Fruit fly (Drosophila melanogaster) whole organism, embryonic: ENCODE results near the gene HP1e.

Experiments
- Bgb ChIP-seq: fragments of 200-800 bp; sonication (Bioruptor generic); IDR thresholded peaks from 2 replicates; pipeline ENCODE4 v1.3.6; 2022; ENCODE audit warnings: missing biosample characterization, missing genetic modification characterization; ENCODE audit not compliant: partially characterized antibody
- CG10462 ChIP-seq: fragments of 200-800 bp; sonication (Bioruptor generic); optimal IDR thresholded peaks from 2 replicates; lab custom pipeline; 2016; ENCODE audit warnings: missing biosample characterization, missing genetic modification characterization
- CG10654 ChIP-seq: fragments of 200-800 bp; sonication (Bioruptor generic); optimal IDR thresholded peaks from 2 replicates; lab custom pipeline; 2016; ENCODE audit warnings: missing biosample characterization, missing genetic modification characterization
- CG11696 ChIP-seq: fragments of 200-800 bp; sonication (Bioruptor generic); IDR thresholded peaks from 2 replicates; pipeline ENCODE4 v1.3.6; 2022; ENCODE audit warnings: missing biosample characterization, missing genetic modification characterization
- CG11723 ChIP-seq: fragments of 200-800 bp; sonication (Bioruptor generic); optimal IDR thresholded peaks from 2 replicates; lab custom pipeline; 2017; ENCODE audit warnings: missing biosample characterization, mild to moderate bottlenecking, missing genetic modification characterization
- CG15601 ChIP-seq: fragments of 200-800 bp; sonication (Bioruptor generic); optimal IDR thresholded peaks from 3 replicates; lab custom pipeline; 2019; ENCODE audit warnings: missing biosample characterization, mild to moderate bottlenecking, missing genetic modification characterization, moderate library complexity
- CG1602 ChIP-seq: fragments of 200-800 bp; sonication (Bioruptor generic); optimal IDR thresholded peaks from 3 replicates; lab custom pipeline; 2016; ENCODE audit warnings: missing biosample characterization, missing genetic modification characterization
- CG17568 ChIP-seq: fragments of 200-800 bp; sonication (Bioruptor generic); optimal IDR thresholded peaks from 2 replicates; lab custom pipeline; 2018; ENCODE audit warnings: missing biosample characterization, mild to moderate bottlenecking, missing genetic modification characterization, moderate library complexity
- CG2116 ChIP-seq: fragments of 200-800 bp; sonication (Bioruptor generic); optimal IDR thresholded peaks from 3 replicates; lab custom pipeline; 2018; ENCODE audit warnings: missing biosample characterization, mild to moderate bottlenecking, missing genetic modification characterization
- CG2199 ChIP-seq: fragments of 200-800 bp; sonication (Bioruptor generic); IDR thresholded peaks from 3 replicates; pipeline ENCODE4 v1.3.6; 2022; ENCODE audit warnings: missing biosample characterization, missing genetic modification characterization
- CG3065 ChIP-seq: fragments of 200-800 bp; sonication (Bioruptor generic); optimal IDR thresholded peaks from 2 replicates; lab custom pipeline; 2016; ENCODE audit warnings: missing biosample characterization, missing genetic modification characterization
- CG32767 ChIP-seq: fragments of 200-800 bp; sonication (Bioruptor generic); IDR thresholded peaks from 2 replicates; pipeline ENCODE4 v1.3.6; 2022; ENCODE audit warnings: missing biosample characterization, missing genetic modification characterization
- CG32772 ChIP-seq: fragments of 200-800 bp; sonication (Bioruptor generic); IDR thresholded peaks from 2 replicates; pipeline ENCODE4 v1.3.6; 2022; ENCODE audit warnings: missing biosample characterization, missing genetic modification characterization
- CG34224 ChIP-seq: fragments of 200-800 bp; sonication (Bioruptor generic); IDR thresholded peaks from 3 replicates; pipeline ENCODE4 v1.3.6; 2022; ENCODE audit warnings: missing biosample characterization, missing genetic modification characterization; ENCODE audit not compliant: partially characterized antibody
- CG4282 ChIP-seq: fragments of 200-800 bp; sonication (Bioruptor generic); optimal IDR thresholded peaks from 2 replicates; lab custom pipeline; 2016; ENCODE audit warnings: missing biosample characterization, missing genetic modification characterization
- CG43689 ChIP-seq: fragments of 200-800 bp; sonication (Bioruptor generic); IDR thresholded peaks from 2 replicates; pipeline ENCODE4 v1.3.6; 2022; ENCODE audit warnings: missing biosample characterization, missing genetic modification characterization
- CG4617 ChIP-seq: fragments of 200-800 bp; sonication (Bioruptor generic); optimal IDR thresholded peaks from 3 replicates; lab custom pipeline; 2016; ENCODE audit warnings: missing biosample characterization, missing genetic modification characterization, borderline replicate concordance
- CG6272 ChIP-seq: fragments of 200-800 bp; sonication (Bioruptor generic); IDR thresholded peaks from 2 replicates; pipeline ENCODE4 v1.3.6; 2022; ENCODE audit warnings: missing biosample characterization, missing genetic modification characterization
- CG6689 ChIP-seq: fragments of 200-800 bp; sonication (Bioruptor generic); IDR thresholded peaks from 2 replicates; pipeline ENCODE4 v1.3.6; 2022; ENCODE audit warnings: missing biosample characterization, missing genetic modification characterization
- CG9876 ChIP-seq: fragments of 200-800 bp; sonication (Bioruptor generic); optimal IDR thresholded peaks from 2 replicates; lab custom pipeline; 2016; ENCODE audit warnings: missing biosample characterization, missing genetic modification characterization
- CTCF ChIP-seq: fragments of 200-800 bp; sonication (Bioruptor generic); optimal IDR thresholded peaks from 2 replicates; lab custom pipeline; 2017; ENCODE audit warnings: missing biosample characterization, mild to moderate bottlenecking, missing genetic modification characterization, moderate library complexity
- Chrac-16 ChIP-seq: fragments of 200-800 bp; sonication (Bioruptor generic); optimal IDR thresholded peaks from 3 replicates; lab custom pipeline; 2016; ENCODE audit warnings: missing biosample characterization, missing genetic modification characterization
- CrebB ChIP-seq: fragments of 200-800 bp; sonication (Bioruptor generic); optimal IDR thresholded peaks from 3 replicates; lab custom pipeline; 2018; ENCODE audit warnings: missing biosample characterization, mild to moderate bottlenecking, missing genetic modification characterization
- Deaf1 ChIP-seq: fragments of 200-800 bp; optimal IDR thresholded peaks from 3 replicates; lab custom pipeline; 2019; ENCODE audit warnings: missing biosample characterization, mild to moderate bottlenecking, missing genetic modification characterization, moderate library complexity
- Dfd ChIP-seq, 2 experiments: fragments of >200 bp; optimal IDR thresholded peaks; 2 replicates each; lab custom pipeline; 2017; ENCODE audit warnings: missing biosample characterization in 2 of 2, missing genetic modification characterization in 2 of 2
- Gsc ChIP-seq: fragments of 200-800 bp; sonication (Bioruptor generic); IDR thresholded peaks from 2 replicates; pipeline ENCODE4 v1.3.6; 2022; ENCODE audit warnings: missing biosample characterization, missing genetic modification characterization
- MBD-R2 ChIP-seq: fragments of 200-800 bp; sonication (Bioruptor generic); IDR thresholded peaks from 2 replicates; pipeline ENCODE4 v1.3.6; 2022; ENCODE audit warnings: missing biosample characterization, missing genetic modification characterization
- NFAT ChIP-seq: fragments of 200-800 bp; sonication (Bioruptor generic); IDR thresholded peaks from 2 replicates; pipeline ENCODE4 v1.3.6; 2022; ENCODE audit warnings: missing biosample characterization, missing genetic modification characterization
- NK7.1 ChIP-seq: fragments of 200-800 bp; sonication (Bioruptor generic); optimal IDR thresholded peaks from 3 replicates; lab custom pipeline; 2016; ENCODE audit warnings: missing biosample characterization, missing genetic modification characterization
- NfI ChIP-seq: fragments of 200-800 bp; sonication (Bioruptor generic); optimal IDR thresholded peaks from 3 replicates; lab custom pipeline; 2018; ENCODE audit warnings: missing biosample characterization, mild to moderate bottlenecking, missing genetic modification characterization, moderate library complexity
- Oli ChIP-seq: fragments of 200-800 bp; sonication (Bioruptor generic); optimal IDR thresholded peaks from 2 replicates; lab custom pipeline; 2018; ENCODE audit warnings: missing biosample characterization, mild to moderate bottlenecking, missing genetic modification characterization, moderate library complexity
- Ptx1 ChIP-seq: fragments of 200-800 bp; sonication (Bioruptor generic); IDR thresholded peaks from 2 replicates; pipeline ENCODE4 v1.3.6; 2022; ENCODE audit warnings: missing biosample characterization, missing genetic modification characterization
- Rx ChIP-seq: fragments of 200-800 bp; sonication (Bioruptor generic); IDR thresholded peaks from 2 replicates; pipeline ENCODE4 v1.3.6; 2022; ENCODE audit warnings: missing biosample characterization, missing genetic modification characterization
- Sry-β ChIP-seq: fragments of 200-800 bp; sonication (Bioruptor generic); optimal IDR thresholded peaks from 2 replicates; lab custom pipeline; 2018; ENCODE audit warnings: missing biosample characterization, mild to moderate bottlenecking, missing genetic modification characterization, moderate library complexity
- Sry-δ ChIP-seq: fragments of 200-800 bp; sonication (Bioruptor generic); optimal IDR thresholded peaks from 2 replicates; lab custom pipeline; 2016; ENCODE audit warnings: missing biosample characterization, missing genetic modification characterization
- ato ChIP-seq: fragments of 200-800 bp; sonication (Bioruptor generic); IDR thresholded peaks from 2 replicates; pipeline ENCODE4 v1.3.6; 2022; ENCODE audit warnings: missing biosample characterization, missing genetic modification characterization; ENCODE audit not compliant: partially characterized antibody
- bowl ChIP-seq: fragments of 200-800 bp; sonication (Bioruptor generic); IDR thresholded peaks from 2 replicates; pipeline ENCODE4 v1.3.6; 2022; ENCODE audit warnings: missing biosample characterization, missing genetic modification characterization
- chn ChIP-seq: fragments of 200-800 bp; sonication (Bioruptor generic); optimal IDR thresholded peaks from 2 replicates; lab custom pipeline; 2016; ENCODE audit warnings: missing biosample characterization, missing genetic modification characterization
- crol ChIP-seq: fragments of 200-800 bp; sonication (Bioruptor generic); IDR thresholded peaks from 2 replicates; pipeline ENCODE4 v1.3.6; 2022; ENCODE audit warnings: missing biosample characterization, missing genetic modification characterization
- dimm ChIP-seq: fragments of 200-800 bp; sonication (Bioruptor generic); IDR thresholded peaks from 2 replicates; pipeline ENCODE4 v1.3.6; 2022; ENCODE audit warnings: missing biosample characterization, missing genetic modification characterization
- dm ChIP-seq: fragments of 200-800 bp; sonication (Bioruptor generic); optimal IDR thresholded peaks from 3 replicates; lab custom pipeline; 2016; ENCODE audit warnings: missing biosample characterization, missing genetic modification characterization
- dpn ChIP-seq, 2 experiments: fragments of 200-800 bp; sonication (Bioruptor generic); optimal IDR thresholded peaks; 3 replicates each; lab custom pipeline; 2016; ENCODE audit warnings: missing biosample characterization in 2 of 2, missing genetic modification characterization in 2 of 2
- gsb-n ChIP-seq: fragments of 200-800 bp; sonication (Bioruptor generic); optimal IDR thresholded peaks from 3 replicates; lab custom pipeline; 2018; ENCODE audit warnings: missing biosample characterization, mild to moderate bottlenecking, missing genetic modification characterization
- inv ChIP-seq: fragments of 200-800 bp; sonication (Bioruptor generic); IDR thresholded peaks from 2 replicates; pipeline ENCODE4 v1.3.6; 2022; ENCODE audit warnings: missing biosample characterization, missing genetic modification characterization; ENCODE audit not compliant: partially characterized antibody
- jing ChIP-seq: fragments of 200-800 bp; sonication (Bioruptor generic); optimal IDR thresholded peaks from 2 replicates; lab custom pipeline; 2018; ENCODE audit warnings: missing biosample characterization, mild to moderate bottlenecking, missing genetic modification characterization
- lab ChIP-seq: fragments of 200-800 bp; sonication (Bioruptor generic); optimal IDR thresholded peaks from 3 replicates; lab custom pipeline; 2017; ENCODE audit warnings: missing biosample characterization, missing genetic modification characterization, mild to moderate bottlenecking, moderate library complexity, missing genetic modification reagents
- lmd ChIP-seq: fragments of 200-800 bp; sonication (Bioruptor generic); IDR thresholded peaks from 2 replicates; pipeline ENCODE4 v1.3.6; 2022; ENCODE audit warnings: missing biosample characterization, missing genetic modification characterization
- phol ChIP-seq: fragments of 200-800 bp; sonication (Bioruptor generic); optimal IDR thresholded peaks from 3 replicates; lab custom pipeline; 2018; ENCODE audit warnings: missing biosample characterization, mild to moderate bottlenecking, missing genetic modification characterization, moderate library complexity
- pum ChIP-seq: fragments of 200-800 bp; sonication (Bioruptor generic); optimal IDR thresholded peaks from 2 replicates; lab custom pipeline; 2016; ENCODE audit warnings: missing biosample characterization, missing genetic modification characterization
- stc ChIP-seq: fragments of 200-800 bp; sonication (Bioruptor generic); IDR thresholded peaks from 2 replicates; pipeline ENCODE4 v1.3.6; 2022; ENCODE audit warnings: missing biosample characterization, missing genetic modification characterization
- wdn ChIP-seq: fragments of 200-800 bp; sonication (Bioruptor generic); IDR thresholded peaks from 2 replicates; pipeline ENCODE4 v1.3.6; 2022; ENCODE audit warnings: missing biosample characterization, missing genetic modification characterization
- z ChIP-seq: fragments of 200-800 bp; sonication (Bioruptor generic); IDR thresholded peaks from 3 replicates; pipeline ENCODE4 v1.3.6; 2022; ENCODE audit warnings: missing biosample characterization, missing genetic modification characterization
- zen2 ChIP-seq: fragments of 200-800 bp; sonication (Bioruptor generic); IDR thresholded peaks from 3 replicates; pipeline ENCODE4 v1.3.6; 2022; ENCODE audit warnings: missing biosample characterization, missing genetic modification characterization; ENCODE audit not compliant: partially characterized antibody

Gene HP1e

DNA sequence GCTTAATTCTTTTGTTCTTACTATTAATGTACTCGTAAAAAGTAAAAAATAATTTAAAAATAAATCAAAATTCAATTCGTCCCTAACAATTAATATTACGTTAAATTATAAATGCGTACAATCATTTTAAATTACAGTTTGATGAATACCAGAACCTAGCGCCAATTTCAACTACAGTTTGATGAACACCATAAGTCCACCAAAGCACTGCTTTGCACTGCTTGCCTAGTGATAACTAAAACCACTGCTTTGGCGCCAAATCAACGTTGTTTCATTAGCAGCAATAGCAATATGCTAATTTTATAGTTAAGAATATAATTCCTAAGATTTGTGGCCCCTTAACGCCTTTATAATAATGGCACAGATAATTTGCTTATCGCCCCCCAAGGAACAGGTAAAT lies 7.2 kb downstream of the HP1e start (continued):
- TF ChIP-seq CG32772 (GFP tag; lab: Robert Waterston, UW) (no peak), Deaf1 (peak; percentile 76), CG4617 (GFP tag; lab: Kevin White, UChicago) (no peak), lab (GFP tag; lab: Kevin White, UChicago) (no peak), CTCF (GFP tag; lab: Kevin White, UChicago) (peak; percentile 77), gsb-n (tag; lab: Kevin White, UChicago) (peak; percentile 67), lmd (no peak), chn (no peak), CG10654 (no peak), phol (tag; lab: Kevin White, UChicago) (peak; percentile 23), CG32767 (no peak), Dfd (GFP tag; optimal IDR thresholded peaks at IDR 0.05; lab: Kevin White, UChicago) (peak in 1 of 2 experiments; percentile 72), CG3065 (GFP tag; lab: Kevin White, UChicago) (no peak), NK7.1 (GFP tag; lab: Kevin White, UChicago) (no peak), CG43689 (GFP tag; lab: Robert Waterston, UW) (no peak), CG34224 (GFP tag; lab: Robert Waterston, UW) (no peak), dimm (GFP tag; lab: Robert Waterston, UW) (no peak), CG10462 (GFP tag; lab: Kevin White, UChicago) (no peak), Chrac-16 (GFP tag; lab: Kevin White, UChicago) (no peak), dpn (GFP tag; optimal IDR thresholded peaks at IDR 0.05; lab: Kevin White, UChicago) (no peak), CG2199 (GFP tag; lab: Robert Waterston, UW) (no peak), CG6689 (GFP tag; lab: Robert Waterston, UW) (no peak), CG11696 (no peak), CG1602 (GFP tag; lab: Kevin White, UChicago) (no peak), Oli (tag; lab: Kevin White, UChicago) (no peak), stc (GFP tag; lab: Robert Waterston, UW) (no peak), Sry-δ (GFP tag; lab: Kevin White, UChicago) (peak; percentile 0), NfI (no peak), z (no peak), Bgb (GFP tag; lab: Robert Waterston, UW) (peak; percentile 51; the same call in 1 of the 2 replicates), CG9876 (peak; percentile 4), CG17568 (GFP tag; lab: Kevin White, UChicago) (no peak), crol (GFP tag; lab: Robert Waterston, UW) (no peak), CG2116 (GFP tag; lab: Kevin White, UChicago) (peak; percentile 14), Ptx1 (GFP tag; lab: Robert Waterston, UW) (no peak), ato (no peak), CrebB (tag; lab: Kevin White, UChicago) (no peak), dm (GFP tag; lab: Kevin White, UChicago) (no peak), CG6272 (GFP tag; lab: Robert Waterston, UW) (peak; percentile 31; the same call in 1 of the 2 replicates), Sry-β (GFP tag; lab: Kevin White, UChicago) (no peak), zen2 (GFP tag; lab: Robert Waterston, UW) (no peak), MBD-R2 (GFP tag; lab: Robert Waterston, UW) (peak; percentile 31; the same call in 1 of the 2 replicates), NFAT (peak; percentile 39; the same call in 1 of the 2 replicates), inv (no peak), CG4282 (GFP tag; lab: Kevin White, UChicago) (no peak), bowl (no peak), Rx (GFP tag; lab: Robert Waterston, UW) (no peak), CG11723 (GFP tag; lab: Kevin White, UChicago) (no peak), pum (GFP tag; lab: Kevin White, UChicago) (no peak), wdn (GFP tag; lab: Robert Waterston, UW) (no peak), CG15601 (tag; lab: Kevin White, UChicago) (peak; percentile 47), jing (GFP tag; lab: Kevin White, UChicago) (no peak), Gsc (GFP tag; lab: Robert Waterston, UW) (no peak)
